Fruit fly (Drosophila melanogaster) whole organism: ENCODE results near the gene ppk21.

ENCODE experiments used
- psq ChIP-seq: fragments of >200 bp; optimal IDR thresholded peaks from 2 replicates; lab custom pipeline; 2017

The ppk21 gene

DNA sequence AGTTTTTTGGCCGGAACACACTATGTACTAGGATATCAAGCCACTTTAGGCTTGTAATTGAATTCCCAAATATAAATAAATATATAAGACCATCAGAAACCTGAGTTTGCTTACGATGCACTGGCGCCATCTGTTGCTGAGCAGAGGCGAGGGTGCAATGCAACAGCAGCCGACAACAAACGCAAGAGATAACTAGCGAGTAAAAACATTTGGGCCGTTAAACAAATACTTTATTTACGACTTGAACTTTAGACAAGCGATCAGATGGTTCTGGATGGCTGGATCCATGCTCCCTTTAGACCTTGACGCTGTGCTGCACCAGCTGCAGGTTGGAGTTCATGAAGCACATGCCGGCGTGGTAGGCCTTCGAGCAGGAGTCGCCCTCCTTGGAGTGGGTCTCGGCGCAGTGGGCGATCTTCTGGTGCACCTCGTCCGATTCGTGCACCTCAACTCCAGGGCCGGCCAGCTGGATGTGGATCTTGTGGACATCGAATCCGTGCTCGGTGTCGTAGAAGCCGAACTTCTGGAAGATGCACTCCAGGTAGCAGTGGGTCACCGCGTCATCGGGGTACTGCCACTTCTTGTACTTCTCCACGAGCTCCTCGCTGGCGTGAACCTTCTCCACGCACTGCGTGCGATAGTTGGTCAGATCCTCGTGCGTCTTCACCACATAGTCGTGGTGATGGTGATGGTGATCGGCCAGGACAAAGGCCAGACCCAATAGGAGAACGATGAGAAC lies 51.6 kb downstream of the ppk21 start:
- no peak for TF ChIP-seq psq
